Worm (Caenorhabditis elegans) whole organism, L1 larva: Measurements from ENCODE around the gene F53A9.8.

Experiments used
- C04F5.9 ChIP-seq: sonication (generic microtip); optimal IDR thresholded peaks from 2 replicates; lab custom pipeline; 2016; ENCODE audit warnings: missing genetic modification characterization, missing compliant biosample characterization
- C16A3.4 ChIP-seq: fragments of 150-350 bp; optimal IDR thresholded peaks from 2 replicates; lab custom pipeline; 2014; ENCODE audit warnings: missing biosample characterization, missing genetic modification characterization
- C34B4.2 ChIP-seq: sonication (generic microtip); optimal IDR thresholded peaks from 2 replicates; lab custom pipeline; 2017; ENCODE audit warnings: mild to moderate bottlenecking, missing genetic modification characterization, missing compliant biosample characterization
- F16B12.6 ChIP-seq: fragments of 150-350 bp; optimal IDR thresholded peaks from 2 replicates; lab custom pipeline; 2014; ENCODE audit warnings: missing biosample characterization, missing genetic modification characterization
- Y116A8C.19 ChIP-seq: sonication (generic microtip); optimal IDR thresholded peaks from 2 replicates; lab custom pipeline; 2016; ENCODE audit warnings: missing compliant biosample characterization, missing genetic modification characterization, borderline replicate concordance
- alr-1 ChIP-seq: fragments of 200-800 bp; sonication (Bioruptor generic); optimal IDR thresholded peaks from 2 replicates; lab custom pipeline; 2018; ENCODE audit warnings: borderline replicate concordance, mild to moderate bottlenecking, missing genetic modification characterization, missing compliant biosample characterization
- aly-2 ChIP-seq: fragments of 150-350 bp; optimal IDR thresholded peaks from 2 replicates; lab custom pipeline; 2014; ENCODE audit warnings: missing biosample characterization, missing genetic modification characterization
- ceh-82 ChIP-seq, 3 experiments: fragments of 150-350 bp in 1 of 3; sonication (generic microtip) in 2 of 3; optimal IDR thresholded peaks; 2 replicates each; lab custom pipeline; 2014 to 2017; ENCODE audit warnings: missing biosample characterization in 3 of 3, missing genetic modification characterization in 3 of 3
- dpl-1 ChIP-seq, 3 experiments: fragments of 150-350 bp in 2 of 3; sonication (generic microtip) in 1 of 3; optimal IDR thresholded peaks; 2 replicates each; lab custom pipeline; 2014 to 2017; ENCODE audit warnings: missing biosample characterization in 3 of 3, missing genetic modification characterization in 3 of 3, missing genetic modification reagents in 3 of 3
- efl-1 ChIP-seq, 4 experiments: fragments of 150-350 bp; optimal IDR thresholded peaks in 3 of 4; peaks in 1 of 4; 1 replicate in 1 of 4; 2 replicates in 3 of 4; lab custom pipeline; 2014; ENCODE audit warnings: missing biosample characterization in 2 of 4, missing genetic modification characterization in 2 of 4, missing genetic modification reagents in 2 of 4
- efl-3 ChIP-seq: fragments of 200-800 bp; sonication (Bioruptor generic); optimal IDR thresholded peaks from 2 replicates; lab custom pipeline; 2018; ENCODE audit warnings: mild to moderate bottlenecking, missing genetic modification characterization, missing compliant biosample characterization
- fkh-10 ChIP-seq: sonication (generic microtip); optimal IDR thresholded peaks from 2 replicates; lab custom pipeline; 2017; ENCODE audit warnings: missing biosample characterization, missing genetic modification reagents, missing genetic modification characterization
- fkh-8 ChIP-seq: sonication (generic microtip); optimal IDR thresholded peaks from 2 replicates; lab custom pipeline; 2016; ENCODE audit warnings: mild to moderate bottlenecking, missing genetic modification characterization, missing compliant biosample characterization
- fos-1 ChIP-seq: fragments of 150-350 bp; optimal IDR thresholded peaks from 2 replicates; lab custom pipeline; 2014; ENCODE audit warnings: missing biosample characterization, missing genetic modification characterization
- grh-1 ChIP-seq: fragments of 200-800 bp; sonication (Bioruptor generic); IDR thresholded peaks from 2 replicates; pipeline ENCODE4 v1.3.6; 2022; ENCODE audit warnings: missing genetic modification reagents, missing genetic modification characterization, missing compliant biosample characterization
- hlh-17 ChIP-seq: fragments of 200-800 bp; sonication (Bioruptor generic); optimal IDR thresholded peaks from 2 replicates; lab custom pipeline; 2018; ENCODE audit warnings: missing genetic modification characterization, mild to moderate bottlenecking, missing compliant biosample characterization, moderate library complexity, borderline replicate concordance
- irx-1 ChIP-seq: sonication (generic microtip); optimal IDR thresholded peaks from 2 replicates; lab custom pipeline; 2016; ENCODE audit warnings: missing genetic modification characterization, missing compliant biosample characterization
- isw-1 ChIP-seq: fragments of 200-800 bp; sonication (Bioruptor generic); IDR thresholded peaks from 2 replicates; pipeline ENCODE4 v1.3.6; 2022; ENCODE audit warnings: missing genetic modification characterization, missing compliant biosample characterization
- lin-14 ChIP-seq: fragments of 200-800 bp; sonication (Bioruptor generic); optimal IDR thresholded peaks from 2 replicates; lab custom pipeline; 2018; ENCODE audit warnings: mild to moderate bottlenecking, missing genetic modification characterization, moderate library complexity, missing compliant biosample characterization
- lin-15B ChIP-seq: fragments of 150-350 bp; sonication (generic microtip); optimal IDR thresholded peaks from 3 replicates; lab custom pipeline; 2014; ENCODE audit warnings: missing biosample characterization, missing genetic modification characterization
- lin-35 ChIP-seq, 2 experiments: fragments of 150-350 bp; optimal IDR thresholded peaks; 2 replicates each; lab custom pipeline; 2014; ENCODE audit warnings: missing biosample characterization in 2 of 2, missing genetic modification characterization in 2 of 2, missing genetic modification reagents in 2 of 2
- lin-39 ChIP-seq: fragments of 150-350 bp; optimal IDR thresholded peaks from 2 replicates; lab custom pipeline; 2014; ENCODE audit warnings: missing biosample characterization, missing genetic modification reagents, missing genetic modification characterization
- lir-3 ChIP-seq: sonication (generic microtip); optimal IDR thresholded peaks from 2 replicates; lab custom pipeline; 2016; ENCODE audit warnings: mild to moderate bottlenecking, missing genetic modification characterization, moderate library complexity, missing compliant biosample characterization; ENCODE audit not compliant: poor library complexity
- lsy-2 ChIP-seq, 2 experiments: fragments of 150-350 bp; optimal IDR thresholded peaks; 2 replicates each; lab custom pipeline; 2014; ENCODE audit warnings: missing biosample characterization in 2 of 2, missing genetic modification characterization in 2 of 2
- mep-1 ChIP-seq: fragments of 150-350 bp; optimal IDR thresholded peaks from 2 replicates; lab custom pipeline; 2014; ENCODE audit warnings: missing biosample characterization, missing genetic modification characterization
- nhr-237 ChIP-seq: fragments of 150-350 bp; optimal IDR thresholded peaks from 2 replicates; lab custom pipeline; 2014; ENCODE audit warnings: missing biosample characterization, missing genetic modification characterization
- nhr-47 ChIP-seq: sonication (generic microtip); optimal IDR thresholded peaks from 2 replicates; lab custom pipeline; 2016; ENCODE audit warnings: mild to moderate bottlenecking, missing genetic modification characterization, moderate library complexity, missing compliant biosample characterization
- nhr-71 ChIP-seq: sonication (generic microtip); optimal IDR thresholded peaks from 2 replicates; lab custom pipeline; 2016; ENCODE audit warnings: mild to moderate bottlenecking, missing genetic modification characterization, moderate library complexity, missing compliant biosample characterization
- nhr-77 ChIP-seq: fragments of 150-350 bp; optimal IDR thresholded peaks from 2 replicates; lab custom pipeline; 2014; ENCODE audit warnings: missing biosample characterization, missing genetic modification characterization
- nhr-84 ChIP-seq: sonication (generic microtip); optimal IDR thresholded peaks from 2 replicates; lab custom pipeline; 2017; ENCODE audit warnings: missing biosample characterization, missing genetic modification characterization
- nhr-85 ChIP-seq: sonication (generic microtip); peaks from one replicate; lab custom pipeline; 2016; ENCODE audit warnings: missing genetic modification characterization, inconsistent platforms, missing compliant biosample characterization
- pqm-1 ChIP-seq: sonication (generic microtip); optimal IDR thresholded peaks from 3 replicates; lab custom pipeline; 2017; ENCODE audit warnings: missing biosample characterization, missing genetic modification characterization
- sup-37 ChIP-seq: fragments of 200-800 bp; sonication (Bioruptor generic); optimal IDR thresholded peaks from 2 replicates; lab custom pipeline; 2018; ENCODE audit warnings: mild to moderate bottlenecking, missing genetic modification characterization, missing compliant biosample characterization
- swsn-7 ChIP-seq: sonication (generic microtip); optimal IDR thresholded peaks from 2 replicates; lab custom pipeline; 2016; ENCODE audit warnings: missing genetic modification characterization, missing compliant biosample characterization
- unc-130 ChIP-seq: fragments of 150-350 bp; optimal IDR thresholded peaks from 2 replicates; lab custom pipeline; 2017; ENCODE audit warnings: missing biosample characterization, missing genetic modification characterization, inconsistent platforms
- unc-30 ChIP-seq: sonication (generic microtip); optimal IDR thresholded peaks from 2 replicates; lab custom pipeline; 2017; ENCODE audit warnings: missing biosample characterization, missing genetic modification characterization
- unc-62 ChIP-seq: fragments of 150-350 bp; optimal IDR thresholded peaks from 2 replicates; lab custom pipeline; 2014; ENCODE audit warnings: missing biosample characterization, missing genetic modification reagents, missing genetic modification characterization
- unc-86 ChIP-seq: sonication (generic microtip); optimal IDR thresholded peaks from 2 replicates; lab custom pipeline; 2016; ENCODE audit warnings: missing genetic modification characterization, missing compliant biosample characterization
- unc-98 ChIP-seq: fragments of 200-800 bp; sonication (Bioruptor generic); IDR thresholded peaks from 2 replicates; pipeline ENCODE4 v1.3.6; 2022; ENCODE audit warnings: missing genetic modification characterization, missing compliant biosample characterization
- vab-15 ChIP-seq: sonication (generic microtip); optimal IDR thresholded peaks from 2 replicates; lab custom pipeline; 2017; ENCODE audit warnings: missing genotype, mild to moderate bottlenecking, missing genetic modification characterization, missing compliant biosample characterization
- zip-4 ChIP-seq: fragments of 200-800 bp; sonication (Bioruptor generic); optimal IDR thresholded peaks from 2 replicates; lab custom pipeline; 2018; ENCODE audit warnings: mild to moderate bottlenecking, missing genetic modification characterization, moderate library complexity, missing compliant biosample characterization

F53A9.8 gene

ce11 chrX:8742896-8743295 lies 24.2 kb upstream of the F53A9.8 start, which contains the start of gene M02D8.7:
M02D8.7 (minus strand) TSS chrX:8742996.
- no peak for TF ChIP-seq nhr-71 (tag; lab: Kevin White, UChicago)
- no peak for TF ChIP-seq ceh-82 (tag; optimal IDR thresholded peaks at IDR 0.05; lab: Kevin White, UChicago)
- no peak for TF ChIP-seq nhr-237
- TF ChIP-seq isw-1 (GFP tag; lab: Robert Waterston, UW), result no peak
- no peak for TF ChIP-seq nhr-77 (tag; lab: Kevin White, UChicago)
- no peak for TF ChIP-seq sup-37
- no peak for TF ChIP-seq hlh-17 (GFP tag; lab: Kevin White, UChicago)
- no peak for TF ChIP-seq nhr-47 (tag; lab: Kevin White, UChicago)
- no peak for TF ChIP-seq swsn-7 (tag; lab: Kevin White, UChicago)
- no peak for TF ChIP-seq alr-1 (tag; lab: Kevin White, UChicago)
- TF ChIP-seq vab-15 (tag; lab: Kevin White, UChicago), result no peak
- TF ChIP-seq fos-1 (tag; lab: Kevin White, UChicago), result no peak
- no peak for TF ChIP-seq unc-62 (GFP tag; lab: Kevin White, UChicago)
- no peak for TF ChIP-seq zip-4 (GFP tag; lab: Kevin White, UChicago)
- no peak for TF ChIP-seq dpl-1 (GFP tag; optimal IDR thresholded peaks at IDR 0.05; lab: Kevin White, UChicago)
- no peak for TF ChIP-seq pqm-1
- no peak for TF ChIP-seq lin-15B (tag; lab: Kevin White, UChicago)
- TF ChIP-seq C16A3.4 (tag; lab: Kevin White, UChicago), result no peak

DNA sequence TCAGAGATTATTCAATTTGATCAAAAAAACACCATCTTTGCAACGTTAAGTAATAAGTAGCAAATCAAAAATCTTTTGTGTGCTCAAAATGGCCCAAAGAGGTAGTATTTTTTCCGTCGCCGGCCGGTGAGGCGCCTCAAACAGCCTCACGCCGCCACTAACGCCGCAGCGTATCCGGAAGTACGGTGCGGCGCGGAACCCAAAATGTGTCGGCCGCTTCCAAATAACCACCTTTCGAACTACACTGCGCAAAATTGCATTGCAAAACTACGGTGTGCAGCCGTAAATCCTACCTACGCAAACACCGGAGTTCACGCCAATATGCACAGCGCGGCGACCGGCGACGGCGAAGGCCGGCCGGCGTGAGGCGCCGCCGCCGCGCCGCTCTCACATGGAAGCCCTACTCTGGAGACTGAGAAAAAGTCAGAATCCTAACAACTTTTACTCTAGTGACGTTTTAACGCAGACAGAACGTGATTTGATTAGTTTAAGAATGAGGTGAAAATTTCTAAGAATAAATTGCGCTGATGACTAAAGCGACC lies 23.0 kb upstream of the F53A9.8 start:
- TF ChIP-seq lin-39 (tag; lab: Kevin White, UChicago) (no peak), C16A3.4 (tag; lab: Kevin White, UChicago) (no peak), efl-3 (GFP tag; lab: Kevin White, UChicago) (no peak), mep-1 (no peak), lir-3 (no peak), nhr-85 (tag; lab: Kevin White, UChicago) (no peak), irx-1 (no peak), fkh-8 (tag; lab: Kevin White, UChicago) (no peak), Y116A8C.19 (tag; lab: Kevin White, UChicago) (no peak), grh-1 (GFP tag; lab: Robert Waterston, UW) (no peak), efl-1 (optimal IDR thresholded peaks at IDR 0.05; lab: Kevin White, UChicago) (no peak), efl-1 (GFP tag; optimal IDR thresholded peaks at IDR 0.05 in 1 of 2; lab: Kevin White, UChicago) (no peak), lsy-2 (tag; optimal IDR thresholded peaks at IDR 0.05; lab: Kevin White, UChicago) (no peak), lin-35 (GFP tag; optimal IDR thresholded peaks at IDR 0.05; lab: Kevin White, UChicago) (no peak), unc-130 (no peak), unc-98 (no peak), nhr-84 (no peak), unc-30 (tag; lab: Kevin White, UChicago) (no peak)
- TF ChIP-seq, all 84 proteins: peak for 0

ce11 chrX:8739373-8739772 lies 20.7 kb upstream of the F53A9.8 start, which contains the start of gene M02D8.2:
M02D8.2 (plus strand) TSS chrX:8739673.
- TF ChIP-seq F16B12.6, result no peak
- no peak for TF ChIP-seq unc-130
- TF ChIP-seq unc-86 (tag; lab: Kevin White, UChicago), result no peak
- no peak for TF ChIP-seq lin-14
- TF ChIP-seq unc-30 (tag; lab: Kevin White, UChicago), result no peak
- TF ChIP-seq efl-1 (optimal IDR thresholded peaks at IDR 0.05; lab: Kevin White, UChicago), result no peak
- TF ChIP-seq efl-1 (GFP tag; optimal IDR thresholded peaks at IDR 0.05 in 1 of 2; lab: Kevin White, UChicago), result no peak
- TF ChIP-seq grh-1 (GFP tag; lab: Robert Waterston, UW), result no peak
- TF ChIP-seq nhr-47 (tag; lab: Kevin White, UChicago), result no peak
- TF ChIP-seq C34B4.2 (tag; lab: Kevin White, UChicago), result no peak
- no peak for TF ChIP-seq aly-2 (tag; lab: Kevin White, UChicago)
- no peak for TF ChIP-seq lin-39 (tag; lab: Kevin White, UChicago)
- no peak for TF ChIP-seq nhr-84
- no peak for TF ChIP-seq lsy-2 (tag; optimal IDR thresholded peaks at IDR 0.05; lab: Kevin White, UChicago)
- no peak for TF ChIP-seq vab-15 (tag; lab: Kevin White, UChicago)
- TF ChIP-seq fkh-10 (GFP tag; lab: Kevin White, UChicago), result no peak
- no peak for TF ChIP-seq dpl-1 (GFP tag; optimal IDR thresholded peaks at IDR 0.05; lab: Kevin White, UChicago)
- no peak for TF ChIP-seq C04F5.9 (tag; lab: Kevin White, UChicago)
